Fruit fly (Drosophila melanogaster) whole organism, adult: ENCODE measurements around the gene CG13474.

Experiments used
- CG11617 ChIP-seq: fragments of 200-800 bp; sonication (Bioruptor generic); optimal IDR thresholded peaks from 2 replicates; lab custom pipeline; 2017; ENCODE audit warnings: mild to moderate bottlenecking, missing biosample characterization, missing genetic modification reagents, missing genetic modification characterization
- CG12768 ChIP-seq: fragments of 200-800 bp; sonication (Bioruptor generic); optimal IDR thresholded peaks from 2 replicates; lab custom pipeline; 2017; ENCODE audit warnings: missing biosample characterization, missing genetic modification characterization, mild to moderate bottlenecking, moderate library complexity, missing genetic modification reagents
- CG14711 ChIP-seq: fragments of 200-800 bp; sonication (Bioruptor generic); optimal IDR thresholded peaks from 2 replicates; lab custom pipeline; 2018; ENCODE audit warnings: missing biosample characterization, mild to moderate bottlenecking, missing genetic modification characterization, moderate library complexity
- CG1620 ChIP-seq: fragments of 200-800 bp; sonication (Bioruptor generic); optimal IDR thresholded peaks from 2 replicates; lab custom pipeline; 2016; ENCODE audit warnings: missing biosample characterization, missing genetic modification characterization
- CG33017 ChIP-seq: fragments of 200-800 bp; sonication (Bioruptor generic); optimal IDR thresholded peaks from 2 replicates; lab custom pipeline; 2018; ENCODE audit warnings: missing biosample characterization, mild to moderate bottlenecking, missing genetic modification characterization, moderate library complexity
- bab1 ChIP-seq: fragments of 200-800 bp; sonication (Bioruptor generic); optimal IDR thresholded peaks from 3 replicates; lab custom pipeline; 2019; ENCODE audit warnings: missing biosample characterization, mild to moderate bottlenecking, missing genetic modification characterization, moderate library complexity
- cnc ChIP-seq, 2 experiments: fragments of >200 bp; optimal IDR thresholded peaks; 2 replicates each; lab custom pipeline; 2017
- kay ChIP-seq: fragments of 200-800 bp; sonication (Bioruptor generic); peaks from one replicate; lab custom pipeline; 2016; ENCODE audit warnings: missing biosample characterization, missing genetic modification characterization, borderline replicate concordance
- toe ChIP-seq: fragments of 200-800 bp; sonication (Bioruptor generic); optimal IDR thresholded peaks from 2 replicates; lab custom pipeline; 2016; ENCODE audit warnings: missing biosample characterization, missing genetic modification characterization

DNA sequence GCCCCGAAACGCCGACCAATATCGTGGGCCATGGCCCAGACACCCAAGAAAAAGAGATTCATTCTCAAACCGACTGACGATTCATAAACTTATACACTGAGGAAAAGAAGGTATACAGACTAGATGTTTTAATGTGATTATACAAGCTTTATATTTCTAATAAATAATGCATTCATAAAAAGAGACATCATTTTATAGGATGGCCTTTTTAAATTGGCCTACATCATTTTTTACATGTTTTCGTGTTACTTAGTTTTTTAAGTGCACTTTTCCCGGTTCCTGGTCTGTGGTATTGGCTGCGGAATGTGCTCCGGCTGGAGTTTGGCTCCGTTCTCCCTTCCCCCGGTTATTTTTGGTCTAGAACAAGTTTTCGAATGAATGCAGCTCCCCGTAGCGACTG lies 44.4 kb downstream of the CG13474 start:
- TF ChIP-seq CG12768: no peak
- no peak for TF ChIP-seq CG1620
- no peak for TF ChIP-seq CG11617 (GFP tag; lab: Kevin White, UChicago)
- TF ChIP-seq toe: no peak
- TF ChIP-seq cnc (optimal IDR thresholded peaks at IDR 0.05; lab: Kevin White, UChicago): no peak
- TF ChIP-seq kay (GFP tag; lab: Kevin White, UChicago): no peak
- no peak for TF ChIP-seq bab1 (GFP tag; lab: Kevin White, UChicago)
- no peak for TF ChIP-seq CG33017 (tag; lab: Kevin White, UChicago)
- no peak for TF ChIP-seq CG14711
